Fruit fly (Drosophila melanogaster) whole organism, pupa: ENCODE measurements around the gene eya.

Experiments
- CG13204 ChIP-seq: fragments of 200-800 bp; sonication (Bioruptor generic); optimal IDR thresholded peaks from 2 replicates; lab custom pipeline; 2018; ENCODE audit warnings: missing biosample characterization, mild to moderate bottlenecking, missing genetic modification characterization, moderate library complexity
- CG14655 ChIP-seq: fragments of 200-800 bp; sonication (Bioruptor generic); optimal IDR thresholded peaks from 3 replicates; lab custom pipeline; 2017; ENCODE audit warnings: mild to moderate bottlenecking, missing biosample characterization, missing genetic modification reagents, missing genetic modification characterization
- CG15710 ChIP-seq: fragments of 200-800 bp; sonication (Bioruptor generic); optimal IDR thresholded peaks from 2 replicates; lab custom pipeline; 2018; ENCODE audit warnings: missing biosample characterization, mild to moderate bottlenecking, missing genetic modification characterization, moderate library complexity
- CG17806 ChIP-seq: fragments of 200-800 bp; sonication (Bioruptor generic); optimal IDR thresholded peaks from 2 replicates; lab custom pipeline; 2018; ENCODE audit warnings: missing biosample characterization, mild to moderate bottlenecking, missing genetic modification characterization, moderate library complexity
- CG32121 ChIP-seq: fragments of 200-800 bp; sonication (Bioruptor generic); IDR thresholded peaks from 2 replicates; pipeline ENCODE4 v1.3.6; 2022; ENCODE audit warnings: missing biosample characterization, missing genetic modification characterization
- CG4496 ChIP-seq: fragments of 200-800 bp; sonication (Bioruptor generic); IDR thresholded peaks from 3 replicates; pipeline ENCODE4 v1.3.6; 2022; ENCODE audit warnings: missing biosample characterization, missing genetic modification characterization
- CG8159 ChIP-seq: fragments of 200-800 bp; sonication (Bioruptor generic); optimal IDR thresholded peaks from 3 replicates; lab custom pipeline; 2018; ENCODE audit warnings: missing biosample characterization, mild to moderate bottlenecking, missing genetic modification characterization, moderate library complexity
- CG8301 ChIP-seq: fragments of 200-800 bp; sonication (Bioruptor generic); optimal IDR thresholded peaks from 2 replicates; lab custom pipeline; 2018; ENCODE audit warnings: missing biosample characterization, mild to moderate bottlenecking, missing genetic modification characterization
- CG9948 ChIP-seq: fragments of 200-800 bp; sonication (Bioruptor generic); optimal IDR thresholded peaks from 2 replicates; lab custom pipeline; 2018; ENCODE audit warnings: missing biosample characterization, mild to moderate bottlenecking, missing genetic modification characterization, moderate library complexity
- Ets98B ChIP-seq: fragments of 200-800 bp; sonication (Bioruptor generic); IDR thresholded peaks from 2 replicates; pipeline ENCODE4 v1.3.6; 2022; ENCODE audit warnings: missing biosample characterization, missing genetic modification characterization
- Pif1B ChIP-seq: fragments of 200-800 bp; sonication (Bioruptor generic); optimal IDR thresholded peaks from 3 replicates; lab custom pipeline; 2016; ENCODE audit warnings: missing biosample characterization, missing genetic modification characterization
- Snoo ChIP-seq: fragments of 200-800 bp; sonication (Bioruptor generic); optimal IDR thresholded peaks from 3 replicates; lab custom pipeline; 2017; ENCODE audit warnings: missing biosample characterization, mild to moderate bottlenecking, missing genetic modification characterization, inconsistent platforms
- fd96Ca ChIP-seq: fragments of 200-800 bp; sonication (Bioruptor generic); IDR thresholded peaks from 3 replicates; pipeline ENCODE4 v1.3.6; 2022; ENCODE audit warnings: missing biosample characterization, missing genetic modification characterization
- gl ChIP-seq: fragments of 200-800 bp; sonication (Bioruptor generic); optimal IDR thresholded peaks from 2 replicates; lab custom pipeline; 2018; ENCODE audit warnings: missing biosample characterization, mild to moderate bottlenecking, missing genetic modification characterization

- TF ChIP-seq CG15710 (tag; lab: Kevin White, UChicago) = no peak
- no peak for TF ChIP-seq fd96Ca (GFP tag; lab: Robert Waterston, UW)
- TF ChIP-seq CG4496 (GFP tag; lab: Robert Waterston, UW) = no peak
- TF ChIP-seq CG8301 (tag; lab: Kevin White, UChicago) = no peak
- TF ChIP-seq CG14655 (GFP tag; lab: Kevin White, UChicago) = no peak
- TF ChIP-seq CG9948 (tag; lab: Kevin White, UChicago) = no peak
- TF ChIP-seq Pif1B = no peak
- no peak for TF ChIP-seq Ets98B (GFP tag; lab: Robert Waterston, UW)
- TF ChIP-seq Snoo (tag; lab: Kevin White, UChicago) = no peak
- no peak for TF ChIP-seq CG17806 (tag; lab: Kevin White, UChicago)
- TF ChIP-seq CG8159 (tag; lab: Kevin White, UChicago) = no peak
- TF ChIP-seq CG32121 = no peak
- no peak for TF ChIP-seq CG13204
- TF ChIP-seq gl (tag; lab: Kevin White, UChicago) = no peak
Measured at dm6 chr2L:6550809-6551208, 4.0 kb upstream of the eya start.
